Fruit fly (Drosophila melanogaster) whole organism, prepupa: ENCODE data around the gene ppk7.

ENCODE experiments used
- CG10631 ChIP-seq: fragments of 200-800 bp; sonication (Bioruptor generic); optimal IDR thresholded peaks from 2 replicates; lab custom pipeline; 2016; ENCODE audit warnings: missing biosample characterization, missing genetic modification characterization
- CG15336 ChIP-seq: fragments of 200-800 bp; sonication (Bioruptor generic); IDR thresholded peaks from 2 replicates; pipeline ENCODE4 v1.3.6; 2022; ENCODE audit warnings: missing biosample characterization, missing genetic modification characterization
- CG1621 ChIP-seq: fragments of 200-800 bp; sonication (Bioruptor generic); optimal IDR thresholded peaks from 3 replicates; lab custom pipeline; 2018; ENCODE audit warnings: missing biosample characterization, mild to moderate bottlenecking, missing genetic modification characterization
- CG32006 ChIP-seq: fragments of 200-800 bp; sonication (Bioruptor generic); optimal IDR thresholded peaks from 3 replicates; lab custom pipeline; 2017; ENCODE audit warnings: missing biosample characterization, mild to moderate bottlenecking, missing genetic modification characterization
- CG6163 ChIP-seq: fragments of 200-800 bp; sonication (Bioruptor generic); IDR thresholded peaks from 3 replicates; pipeline ENCODE4 v1.3.6; 2022; ENCODE audit warnings: missing biosample characterization, missing genetic modification characterization
- CG6276 ChIP-seq: fragments of 200-800 bp; sonication (Bioruptor generic); optimal IDR thresholded peaks from 2 replicates; lab custom pipeline; 2017; ENCODE audit warnings: missing biosample characterization, mild to moderate bottlenecking, missing genetic modification characterization
- CG6792 ChIP-seq: fragments of 200-800 bp; sonication (Bioruptor generic); optimal IDR thresholded peaks from 3 replicates; lab custom pipeline; 2016; ENCODE audit warnings: missing biosample characterization, missing genetic modification characterization
- CG8119 ChIP-seq: fragments of 200-800 bp; sonication (Bioruptor generic); IDR thresholded peaks from 3 replicates; pipeline ENCODE4 v1.3.6; 2022; ENCODE audit warnings: missing biosample characterization, missing genetic modification characterization
- CG8319 ChIP-seq: fragments of 200-800 bp; sonication (Bioruptor generic); optimal IDR thresholded peaks from 3 replicates; lab custom pipeline; 2016; ENCODE audit warnings: missing biosample characterization, missing genetic modification characterization
- CG8632 ChIP-seq: fragments of 200-800 bp; sonication (Bioruptor generic); optimal IDR thresholded peaks from 3 replicates; lab custom pipeline; 2016; ENCODE audit warnings: missing biosample characterization, missing genetic modification characterization
- Eip75B ChIP-seq: fragments of 200-800 bp; sonication (Bioruptor generic); optimal IDR thresholded peaks from 3 replicates; lab custom pipeline; 2016; ENCODE audit warnings: missing biosample characterization, missing genetic modification characterization
- Eip78C ChIP-seq: fragments of 200-800 bp; sonication (Bioruptor generic); peaks from one replicate; lab custom pipeline; 2016; ENCODE audit warnings: missing biosample characterization, missing genetic modification characterization
- Eip93F ChIP-seq: fragments of 200-800 bp; sonication (Bioruptor generic); optimal IDR thresholded peaks from 2 replicates; lab custom pipeline; 2016; ENCODE audit warnings: missing biosample characterization, mild to moderate bottlenecking, missing genetic modification characterization
- Ets96B ChIP-seq: fragments of 200-800 bp; optimal IDR thresholded peaks from 2 replicates; lab custom pipeline; 2019; ENCODE audit warnings: missing biosample characterization, mild to moderate bottlenecking, missing genetic modification characterization, moderate library complexity
- Hr39 ChIP-seq: fragments of 200-800 bp; sonication (Bioruptor generic); optimal IDR thresholded peaks from 2 replicates; lab custom pipeline; 2016; ENCODE audit warnings: missing biosample characterization, missing genetic modification characterization
- Hr4 ChIP-seq: fragments of 200-800 bp; sonication (Bioruptor generic); optimal IDR thresholded peaks from 3 replicates; lab custom pipeline; 2016; ENCODE audit warnings: missing biosample characterization, missing genetic modification characterization
- OdsH ChIP-seq: fragments of 200-800 bp; sonication (Bioruptor generic); optimal IDR thresholded peaks from 3 replicates; lab custom pipeline; 2016; ENCODE audit warnings: missing biosample characterization, missing genetic modification characterization
- Sox102F ChIP-seq: fragments of 200-800 bp; sonication (Bioruptor generic); optimal IDR thresholded peaks from 2 replicates; lab custom pipeline; 2016; ENCODE audit warnings: missing biosample characterization, mild to moderate bottlenecking, missing genetic modification characterization
- Sox14 ChIP-seq: fragments of 200-800 bp; sonication (Bioruptor generic); optimal IDR thresholded peaks from 3 replicates; lab custom pipeline; 2016; ENCODE audit warnings: missing biosample characterization, missing genetic modification characterization
- Sox15 ChIP-seq: fragments of 200-800 bp; sonication (Bioruptor generic); optimal IDR thresholded peaks from 3 replicates; lab custom pipeline; 2016; ENCODE audit warnings: missing biosample characterization, missing genetic modification characterization
- cyc ChIP-seq: fragments of 200-800 bp; sonication (Bioruptor generic); optimal IDR thresholded peaks from 3 replicates; lab custom pipeline; 2016; ENCODE audit warnings: missing biosample characterization, missing genetic modification characterization
- dac ChIP-seq: fragments of 200-800 bp; sonication (Bioruptor generic); optimal IDR thresholded peaks from 2 replicates; lab custom pipeline; 2017; ENCODE audit warnings: missing biosample characterization, mild to moderate bottlenecking, missing genetic modification characterization
- dsx ChIP-seq: fragments of 200-800 bp; optimal IDR thresholded peaks from 3 replicates; lab custom pipeline; 2019; ENCODE audit warnings: missing biosample characterization, mild to moderate bottlenecking, missing genetic modification characterization, moderate library complexity; ENCODE audit not compliant: poor library complexity, severe bottlenecking
- eg ChIP-seq: fragments of 200-800 bp; sonication (Bioruptor generic); IDR thresholded peaks from 3 replicates; pipeline ENCODE4 v1.3.6; 2022; ENCODE audit warnings: missing biosample characterization, missing genetic modification characterization
- esn ChIP-seq: fragments of 200-800 bp; sonication (Bioruptor generic); optimal IDR thresholded peaks from 2 replicates; lab custom pipeline; 2016; ENCODE audit warnings: missing biosample characterization, mild to moderate bottlenecking, missing genetic modification characterization, moderate library complexity
- fd59A ChIP-seq: fragments of 200-800 bp; sonication (Bioruptor generic); optimal IDR thresholded peaks from 2 replicates; lab custom pipeline; 2017; ENCODE audit warnings: missing biosample characterization, mild to moderate bottlenecking, missing genetic modification characterization, missing genetic modification reagents
- fd85E ChIP-seq: fragments of 200-800 bp; sonication (Bioruptor generic); optimal IDR thresholded peaks from 3 replicates; lab custom pipeline; 2016; ENCODE audit warnings: missing biosample characterization, missing genetic modification characterization
- fkh ChIP-seq: fragments of 200-800 bp; sonication (Bioruptor generic); optimal IDR thresholded peaks from 3 replicates; lab custom pipeline; 2017; ENCODE audit warnings: missing biosample characterization, mild to moderate bottlenecking, missing genetic modification characterization, moderate library complexity
- lz ChIP-seq: fragments of 200-800 bp; sonication (Bioruptor generic); optimal IDR thresholded peaks from 3 replicates; lab custom pipeline; 2016; ENCODE audit warnings: missing biosample characterization, missing genetic modification characterization
- net ChIP-seq: fragments of 200-800 bp; sonication (Bioruptor generic); optimal IDR thresholded peaks from 3 replicates; lab custom pipeline; 2016; ENCODE audit warnings: missing biosample characterization, missing genetic modification characterization
- pdm3 ChIP-seq: fragments of 200-800 bp; sonication (Bioruptor generic); optimal IDR thresholded peaks from 3 replicates; lab custom pipeline; 2016; ENCODE audit warnings: missing biosample characterization, missing genetic modification characterization
- ss ChIP-seq, 2 experiments: fragments of 200-800 bp; sonication (Bioruptor generic); optimal IDR thresholded peaks; 2 replicates in 1 of 2; 3 replicates in 1 of 2; lab custom pipeline; 2017 to 2018; ENCODE audit warnings: mild to moderate bottlenecking in 2 of 2, missing biosample characterization in 2 of 2, missing genetic modification characterization in 2 of 2, moderate library complexity in 1 of 2
- svp ChIP-seq: fragments of 200-800 bp; sonication (Bioruptor generic); peaks from one replicate; lab custom pipeline; 2016; ENCODE audit warnings: missing biosample characterization, missing genetic modification characterization
- topi ChIP-seq: fragments of 200-800 bp; sonication (Bioruptor generic); optimal IDR thresholded peaks from 3 replicates; lab custom pipeline; 2016; ENCODE audit warnings: missing biosample characterization, missing genetic modification characterization
- vri ChIP-seq: fragments of 200-800 bp; sonication (Bioruptor generic); optimal IDR thresholded peaks from 3 replicates; lab custom pipeline; 2016; ENCODE audit warnings: missing biosample characterization, mild to moderate bottlenecking, missing genetic modification characterization

ppk7 gene

dm6 chr2L:6343084-6343873 lies 10.9 kb downstream of the ppk7 start (continued):
- TF ChIP-seq Sox102F (no peak), esn (GFP tag; lab: Kevin White, UChicago) (no peak), dac (GFP tag; lab: Kevin White, UChicago) (no peak), pdm3 (no peak), net (no peak), Hr39 (GFP tag; lab: Kevin White, UChicago) (no peak), Hr4 (GFP tag; lab: Kevin White, UChicago) (no peak), CG6163 (no peak), OdsH (GFP tag; lab: Kevin White, UChicago) (no peak), fkh (peak; percentile 30), cyc (no peak), topi (GFP tag; lab: Kevin White, UChicago) (no peak), CG32006 (GFP tag; lab: Kevin White, UChicago) (no peak), Sox14 (GFP tag; lab: Kevin White, UChicago) (peak; percentile 9), CG1621 (tag; lab: Kevin White, UChicago) (peak; percentile 51), Sox15 (GFP tag; lab: Kevin White, UChicago) (no peak), Eip93F (GFP tag; lab: Kevin White, UChicago) (peak; percentile 55), eg (GFP tag; lab: Robert Waterston, UW) (no peak), Eip78C (GFP tag; lab: Kevin White, UChicago) (no peak), CG6276 (GFP tag; lab: Kevin White, UChicago) (no peak), CG15336 (GFP tag; lab: Robert Waterston, UW) (no peak), svp (GFP tag; lab: Kevin White, UChicago) (peak; percentile 75), dsx (GFP tag; lab: Kevin White, UChicago) (no peak), Eip75B (GFP tag; lab: Kevin White, UChicago) (no peak), Ets96B (no peak), ss (GFP tag; optimal IDR thresholded peaks at IDR 0.05; lab: Kevin White, UChicago) (no peak), fd85E (no peak)

- TF ChIP-seq Sox14 (GFP tag; lab: Kevin White, UChicago) (no peak), Eip78C (GFP tag; lab: Kevin White, UChicago) (peak; percentile 29), vri (no peak), lz (GFP tag; lab: Kevin White, UChicago) (no peak)
These were observed 12.9 kb downstream of the ppk7 start for dm6 chr2L:6341246-6341645.

dm6 chr2L:6340222-6340725 lies 13.9 kb downstream of the ppk7 start:
- no peak for TF ChIP-seq fd85E
- TF ChIP-seq fd59A (GFP tag; lab: Kevin White, UChicago), result no peak
- no peak for TF ChIP-seq CG10631 (GFP tag; lab: Kevin White, UChicago)
- TF ChIP-seq CG8632, result no peak
- no peak for TF ChIP-seq CG6792 (GFP tag; lab: Kevin White, UChicago)
- no peak for TF ChIP-seq CG8319 (GFP tag; lab: Kevin White, UChicago)
- TF ChIP-seq CG8119 (GFP tag; lab: Robert Waterston, UW), result no peak
